Comparison of ENCODE assay signal across 1 fruit fly cellular context in the genomic region with DNA sequence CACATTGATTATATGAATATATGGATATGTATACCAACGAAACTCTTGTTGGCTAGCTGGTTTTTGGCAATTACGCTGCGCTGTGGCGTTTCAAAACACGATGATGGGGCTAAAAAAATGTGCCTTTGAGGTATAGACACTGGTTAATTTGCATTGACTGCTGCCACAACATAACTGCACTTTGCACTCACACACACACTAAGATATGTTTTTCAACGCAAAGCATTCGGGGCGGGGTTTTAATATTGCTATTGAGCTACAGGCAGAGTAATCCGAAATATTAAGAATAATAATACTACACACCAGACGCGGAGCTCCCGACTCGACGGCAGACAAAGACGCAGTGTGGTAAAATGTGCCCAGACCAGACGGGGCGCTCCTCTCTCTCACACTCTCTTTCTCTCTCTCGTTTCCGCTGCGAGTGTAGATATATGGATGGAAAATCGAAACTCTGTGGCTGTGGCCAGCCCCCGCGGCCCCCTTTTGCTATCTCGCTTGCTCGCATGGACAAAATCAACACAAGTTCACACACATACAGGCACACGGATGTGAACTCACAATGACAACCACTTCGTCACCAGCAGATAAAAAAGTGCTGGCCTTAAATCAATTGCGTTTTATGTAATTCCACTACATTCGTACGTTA.
A peak's percentile ranks its signal among the peaks of the same experiment; 100 is the strongest.
TF ChIP-seq lines count a peak whose summit lies in the region.

No protein-coding gene starts in this region.

TF ChIP-seq in whole organism, embryonic, 481 proteins besides CTCF, POLR2A, EP300 and RAD21 (continued from another document and continues in another):
- TF ChIP-seq CG7745 (tag; optimal IDR thresholded peaks at IDR 0.05; lab: Kevin White, UChicago), result no peak
- TF ChIP-seq mld (GFP tag; IDR thresholded peaks at IDR 0.05; lab: Robert Waterston, UW; ENCODE audit: partially characterized antibody), result no peak
- no peak for TF ChIP-seq CG7271 (tag; optimal IDR thresholded peaks at IDR 0.05; lab: Kevin White, UChicago)
- no peak for TF ChIP-seq ap (GFP tag; IDR thresholded peaks at IDR 0.05; lab: Robert Waterston, UW)
- TF ChIP-seq ranshi (GFP tag; IDR thresholded peaks at IDR 0.05; lab: Robert Waterston, UW), result no peak
- TF ChIP-seq aop (GFP tag; IDR thresholded peaks at IDR 0.05; lab: Robert Waterston, UW), result no peak
- no peak for TF ChIP-seq CoRest (tag; optimal IDR thresholded peaks at IDR 0.05; lab: Kevin White, UChicago)
- TF ChIP-seq ac (GFP tag; optimal IDR thresholded peaks at IDR 0.05; lab: Kevin White, UChicago), result peak; percentile 3
- peak; percentile 44 for TF ChIP-seq corto (GFP tag; optimal IDR thresholded peaks at IDR 0.05; lab: Kevin White, UChicago)
- TF ChIP-seq Doc3 (GFP tag; IDR thresholded peaks at IDR 0.05; lab: Robert Waterston, UW; ENCODE audit: partially characterized antibody), result no peak
- no peak for TF ChIP-seq CG8359 (GFP tag; optimal IDR thresholded peaks at IDR 0.05; lab: Kevin White, UChicago; ENCODE audit: borderline replicate concordance)
- no peak for TF ChIP-seq CG13123 (GFP tag; optimal IDR thresholded peaks at IDR 0.05; lab: Kevin White, UChicago)
- TF ChIP-seq sqz (GFP tag; optimal IDR thresholded peaks at IDR 0.05; lab: Kevin White, UChicago), result no peak
- TF ChIP-seq CG10654 (GFP tag; optimal IDR thresholded peaks at IDR 0.05; lab: Kevin White, UChicago), result no peak
- peak; percentile 90 for TF ChIP-seq CG1832 (GFP tag; optimal IDR thresholded peaks at IDR 0.05; lab: Kevin White, UChicago)
- no peak for TF ChIP-seq CG17328 (GFP tag; IDR thresholded peaks at IDR 0.05; lab: Robert Waterston, UW)
- no peak for TF ChIP-seq prd (optimal IDR thresholded peaks at IDR 0.05; lab: Kevin White, UChicago)
- TF ChIP-seq prd (GFP tag; IDR thresholded peaks at IDR 0.05; lab: Robert Waterston, UW), result no peak
- TF ChIP-seq ssp (GFP tag; IDR thresholded peaks at IDR 0.05; lab: Robert Waterston, UW), result no peak
- peak; percentile 58 for TF ChIP-seq lbe (GFP tag; optimal IDR thresholded peaks at IDR 0.05; lab: Kevin White, UChicago)
- no peak for TF ChIP-seq luna (GFP tag; optimal IDR thresholded peaks at IDR 0.05; lab: Kevin White, UChicago)
- TF ChIP-seq abd-A (tag; optimal IDR thresholded peaks at IDR 0.05; lab: Kevin White, UChicago), result no peak
- no peak for TF ChIP-seq CG6689 (GFP tag; IDR thresholded peaks at IDR 0.05; lab: Robert Waterston, UW)
- no peak for TF ChIP-seq Sin3A (optimal IDR thresholded peaks at IDR 0.05; lab: Kevin White, UChicago)
- TF ChIP-seq tx (GFP tag; optimal IDR thresholded peaks at IDR 0.05; lab: Kevin White, UChicago), result peak; percentile 6
- no peak for TF ChIP-seq Taf1 (GFP tag; IDR thresholded peaks at IDR 0.05; lab: Robert Waterston, UW)
- TF ChIP-seq YL-1 (GFP tag; optimal IDR thresholded peaks at IDR 0.05; lab: Kevin White, UChicago), result peak; percentile 60
- TF ChIP-seq Ssrp (tag; optimal IDR thresholded peaks at IDR 0.05; lab: Kevin White, UChicago), result no peak
- no peak for TF ChIP-seq chif (GFP tag; optimal IDR thresholded peaks at IDR 0.05; lab: Kevin White, UChicago)
- peak; percentile 17 for TF ChIP-seq fu2 (GFP tag; optimal IDR thresholded peaks at IDR 0.05; lab: Kevin White, UChicago)
- peak; percentile 9 for TF ChIP-seq repo (GFP tag; optimal IDR thresholded peaks at IDR 0.05; lab: Kevin White, UChicago)
- no peak for TF ChIP-seq cad (GFP tag; optimal IDR thresholded peaks at IDR 0.05; lab: Kevin White, UChicago)
- TF ChIP-seq CG17385 (GFP tag; optimal IDR thresholded peaks at IDR 0.05; lab: Kevin White, UChicago), result peak; percentile 32
- TF ChIP-seq gsb-n (tag; optimal IDR thresholded peaks at IDR 0.05; lab: Kevin White, UChicago), result no peak
- peak; percentile 62 for TF ChIP-seq scrt (GFP tag; optimal IDR thresholded peaks at IDR 0.05; lab: Kevin White, UChicago)
- TF ChIP-seq gro (GFP tag; optimal IDR thresholded peaks at IDR 0.05; lab: Kevin White, UChicago), result peak; percentile 66
- TF ChIP-seq Pdp1 (GFP tag; optimal IDR thresholded peaks at IDR 0.05; lab: Kevin White, UChicago), result peak; percentile 11 to 74
- no peak for TF ChIP-seq ttk (GFP tag; IDR thresholded peaks at IDR 0.05; lab: Robert Waterston, UW)
- no peak for TF ChIP-seq CG2129 (GFP tag; IDR thresholded peaks at IDR 0.05; lab: Robert Waterston, UW; ENCODE audit: partially characterized antibody)
- no peak for TF ChIP-seq MBD-R2 (GFP tag; IDR thresholded peaks at IDR 0.05; lab: Robert Waterston, UW)
- TF ChIP-seq CG4617 (GFP tag; optimal IDR thresholded peaks at IDR 0.05; lab: Kevin White, UChicago; ENCODE audit: borderline replicate concordance), result peak; percentile 3
- TF ChIP-seq CG18619 (GFP tag; optimal IDR thresholded peaks at IDR 0.05; lab: Kevin White, UChicago), result peak; percentile 5
- TF ChIP-seq Hr39 (optimal IDR thresholded peaks at IDR 0.05; lab: Kevin White, UChicago), result no peak
- TF ChIP-seq Rfx (GFP tag; IDR thresholded peaks at IDR 0.05; lab: Robert Waterston, UW), result no peak
- peak; percentile 93 to 95 for TF ChIP-seq Trl (optimal IDR thresholded peaks at IDR 0.05; lab: Kevin White, UChicago)
- peak; percentile 65 for TF ChIP-seq Trl (GFP tag; optimal IDR thresholded peaks at IDR 0.05; lab: Kevin White, UChicago)
- TF ChIP-seq CG34376 (GFP tag; optimal IDR thresholded peaks at IDR 0.05; lab: Kevin White, UChicago), result peak; percentile 96
- no peak for TF ChIP-seq slp2 (GFP tag; optimal IDR thresholded peaks at IDR 0.05; lab: Kevin White, UChicago)
- TF ChIP-seq insv (GFP tag; optimal IDR thresholded peaks at IDR 0.05; lab: Kevin White, UChicago), result peak in 1 of 2 experiments; percentile 12
- peak; percentile 27 for TF ChIP-seq Sry-δ (GFP tag; optimal IDR thresholded peaks at IDR 0.05; lab: Kevin White, UChicago)
- no peak for TF ChIP-seq zen2 (GFP tag; IDR thresholded peaks at IDR 0.05; lab: Robert Waterston, UW; ENCODE audit: partially characterized antibody)
- TF ChIP-seq Poxn (GFP tag; IDR thresholded peaks at IDR 0.05; lab: Robert Waterston, UW), result no peak
- TF ChIP-seq CG12769 (tag; optimal IDR thresholded peaks at IDR 0.05; lab: Kevin White, UChicago), result peak; percentile 80
- TF ChIP-seq vnd (GFP tag; IDR thresholded peaks at IDR 0.05; lab: Robert Waterston, UW; ENCODE audit: partially characterized antibody), result no peak
- no peak for TF ChIP-seq phol (tag; optimal IDR thresholded peaks at IDR 0.05; lab: Kevin White, UChicago)
- peak; percentile 96 for TF ChIP-seq mirr (GFP tag; optimal IDR thresholded peaks at IDR 0.05; lab: Kevin White, UChicago)
- no peak for TF ChIP-seq CG2199 (GFP tag; IDR thresholded peaks at IDR 0.05; lab: Robert Waterston, UW)
- no peak for TF ChIP-seq dati (GFP tag; IDR thresholded peaks at IDR 0.05; lab: Robert Waterston, UW)
- TF ChIP-seq Dip3 (GFP tag; optimal IDR thresholded peaks at IDR 0.05; lab: Kevin White, UChicago), result no peak
- peak; percentile 41 for TF ChIP-seq CG17359 (tag; optimal IDR thresholded peaks at IDR 0.05; lab: Kevin White, UChicago)
- peak; percentile 25 for TF ChIP-seq lilli (GFP tag; optimal IDR thresholded peaks at IDR 0.05; lab: Kevin White, UChicago)
- TF ChIP-seq zfh1 (GFP tag; IDR thresholded peaks at IDR 0.05; lab: Robert Waterston, UW), result no peak
- TF ChIP-seq Bgb (GFP tag; IDR thresholded peaks at IDR 0.05; lab: Robert Waterston, UW; ENCODE audit: partially characterized antibody), result no peak
- TF ChIP-seq NC2β (GFP tag; optimal IDR thresholded peaks at IDR 0.05; lab: Kevin White, UChicago), result peak; percentile 44
- TF ChIP-seq gcm (GFP tag; optimal IDR thresholded peaks at IDR 0.05; lab: Kevin White, UChicago), result peak; percentile 68
- no peak for TF ChIP-seq crc (GFP tag; optimal IDR thresholded peaks at IDR 0.05; lab: Kevin White, UChicago)
- TF ChIP-seq CG7357 (GFP tag; IDR thresholded peaks at IDR 0.05; lab: Robert Waterston, UW), result no peak
- TF ChIP-seq ftz-f1 (GFP tag; optimal IDR thresholded peaks at IDR 0.05; lab: Kevin White, UChicago), result peak; percentile 97
- no peak for TF ChIP-seq trem (tag; optimal IDR thresholded peaks at IDR 0.05; lab: Kevin White, UChicago)
- no peak for TF ChIP-seq slbo (GFP tag; IDR thresholded peaks at IDR 0.05; lab: Robert Waterston, UW)
- peak; percentile 81 for TF ChIP-seq CG7987 (GFP tag; optimal IDR thresholded peaks at IDR 0.05; lab: Kevin White, UChicago)
- TF ChIP-seq CG4730 (GFP tag; IDR thresholded peaks at IDR 0.05; lab: Robert Waterston, UW), result no peak
- no peak for TF ChIP-seq danr (GFP tag; IDR thresholded peaks at IDR 0.05; lab: Robert Waterston, UW)
- TF ChIP-seq fd102C (GFP tag; optimal IDR thresholded peaks at IDR 0.05; lab: Kevin White, UChicago), result no peak
- TF ChIP-seq CG6683 (GFP tag; optimal IDR thresholded peaks at IDR 0.05; lab: Kevin White, UChicago), result no peak
- TF ChIP-seq ems (GFP tag; optimal IDR thresholded peaks at IDR 0.05; lab: Kevin White, UChicago), result no peak
- TF ChIP-seq CG4820 (GFP tag; optimal IDR thresholded peaks at IDR 0.05; lab: Kevin White, UChicago), result no peak
- no peak for TF ChIP-seq CG4424 (GFP tag; optimal IDR thresholded peaks at IDR 0.05; lab: Kevin White, UChicago)
- no peak for TF ChIP-seq CG3065 (GFP tag; optimal IDR thresholded peaks at IDR 0.05; lab: Kevin White, UChicago)
- peak; percentile 80 for TF ChIP-seq CG13296 (GFP tag; optimal IDR thresholded peaks at IDR 0.05; lab: Kevin White, UChicago)
- TF ChIP-seq CG12744 (GFP tag; optimal IDR thresholded peaks at IDR 0.05; lab: Kevin White, UChicago), result peak; percentile 38
- TF ChIP-seq cwo (GFP tag; optimal IDR thresholded peaks at IDR 0.05; lab: Kevin White, UChicago), result peak; percentile 13
- no peak for TF ChIP-seq CG18764 (GFP tag; optimal IDR thresholded peaks at IDR 0.05; lab: Kevin White, UChicago)
- no peak for TF ChIP-seq slou (GFP tag; optimal IDR thresholded peaks at IDR 0.05; lab: Kevin White, UChicago)
- TF ChIP-seq jigr1 (GFP tag; IDR thresholded peaks at IDR 0.05; lab: Robert Waterston, UW), result no peak
- TF ChIP-seq CG18262 (tag; optimal IDR thresholded peaks at IDR 0.05; lab: Kevin White, UChicago), result no peak
- no peak for TF ChIP-seq CG11456 (GFP tag; IDR thresholded peaks at IDR 0.05; lab: Robert Waterston, UW)
- no peak for TF ChIP-seq CG9215 (GFP tag; IDR thresholded peaks at IDR 0.05; lab: Robert Waterston, UW)
- TF ChIP-seq Hmx (GFP tag; optimal IDR thresholded peaks at IDR 0.05; lab: Kevin White, UChicago), result no peak
- TF ChIP-seq sisA (GFP tag; IDR thresholded peaks at IDR 0.05; lab: Robert Waterston, UW), result no peak
- peak; percentile 97 for TF ChIP-seq cg (GFP tag; optimal IDR thresholded peaks at IDR 0.05; lab: Kevin White, UChicago)
- TF ChIP-seq Rx (GFP tag; IDR thresholded peaks at IDR 0.05; lab: Robert Waterston, UW), result no peak
- TF ChIP-seq dmrt99B (tag; optimal IDR thresholded peaks at IDR 0.05; lab: Kevin White, UChicago), result no peak
- no peak for TF ChIP-seq twi (tag; optimal IDR thresholded peaks at IDR 0.05; lab: Kevin White, UChicago)
- peak; percentile 52 for TF ChIP-seq Jarid2 (GFP tag; optimal IDR thresholded peaks at IDR 0.05; lab: Kevin White, UChicago)
- peak; percentile 24 for TF ChIP-seq ATbp (GFP tag; optimal IDR thresholded peaks at IDR 0.05; lab: Kevin White, UChicago)
- TF ChIP-seq CG3163 (GFP tag; optimal IDR thresholded peaks at IDR 0.05; lab: Kevin White, UChicago), result peak; percentile 54
- peak; percentile 4 for TF ChIP-seq Ets97D (GFP tag; optimal IDR thresholded peaks at IDR 0.05; lab: Kevin White, UChicago)
- no peak for TF ChIP-seq tup (GFP tag; optimal IDR thresholded peaks at IDR 0.05; lab: Kevin White, UChicago)
- TF ChIP-seq CG3281 (GFP tag; optimal IDR thresholded peaks at IDR 0.05; lab: Kevin White, UChicago), result peak; percentile 63
- TF ChIP-seq CG16779 (GFP tag; IDR thresholded peaks at IDR 0.05; lab: Robert Waterston, UW), result no peak
- TF ChIP-seq unc-4 (GFP tag; IDR thresholded peaks at IDR 0.05; lab: Robert Waterston, UW; ENCODE audit: partially characterized antibody), result no peak
- TF ChIP-seq mam (GFP tag; optimal IDR thresholded peaks at IDR 0.05; lab: Kevin White, UChicago), result peak; percentile 21
- no peak for TF ChIP-seq Oaz (GFP tag; IDR thresholded peaks at IDR 0.05; lab: Robert Waterston, UW)
- TF ChIP-seq CG1792 (GFP tag; optimal IDR thresholded peaks at IDR 0.05; lab: Kevin White, UChicago), result peak; percentile 5
- TF ChIP-seq CG17186 (GFP tag; optimal IDR thresholded peaks at IDR 0.05; lab: Kevin White, UChicago), result peak; percentile 26
- TF ChIP-seq klu (GFP tag; IDR thresholded peaks at IDR 0.05; lab: Robert Waterston, UW), result no peak
- peak; percentile 51 for TF ChIP-seq sd (tag; optimal IDR thresholded peaks at IDR 0.05; lab: Kevin White, UChicago)
- no peak for TF ChIP-seq H15 (GFP tag; IDR thresholded peaks at IDR 0.05; lab: Robert Waterston, UW)
- no peak for TF ChIP-seq CG17612 (GFP tag; IDR thresholded peaks at IDR 0.05; lab: Robert Waterston, UW)
- TF ChIP-seq Dref (GFP tag; IDR thresholded peaks at IDR 0.05; lab: Robert Waterston, UW), result no peak
- TF ChIP-seq Spps (tag; optimal IDR thresholded peaks at IDR 0.05; lab: Kevin White, UChicago), result no peak
- peak; percentile 44 for TF ChIP-seq schlank (tag; optimal IDR thresholded peaks at IDR 0.05; lab: Kevin White, UChicago)
- TF ChIP-seq Vsx1 (GFP tag; optimal IDR thresholded peaks at IDR 0.05; lab: Kevin White, UChicago), result peak; percentile 24
- TF ChIP-seq Ravus (GFP tag; IDR thresholded peaks at IDR 0.05; lab: Robert Waterston, UW), result no peak
- peak; percentile 79 for TF ChIP-seq kni (GFP tag; optimal IDR thresholded peaks at IDR 0.05; lab: Kevin White, UChicago)
- TF ChIP-seq salm (tag; optimal IDR thresholded peaks at IDR 0.05; lab: Kevin White, UChicago), result no peak
- TF ChIP-seq CrebB (tag; optimal IDR thresholded peaks at IDR 0.05; lab: Kevin White, UChicago), result peak; percentile 68
- no peak for TF ChIP-seq oc (tag; optimal IDR thresholded peaks at IDR 0.05; lab: Kevin White, UChicago)
- peak; percentile 21 for TF ChIP-seq CG2120 (GFP tag; optimal IDR thresholded peaks at IDR 0.05; lab: Kevin White, UChicago)
- no peak for TF ChIP-seq Ada2b (GFP tag; IDR thresholded peaks at IDR 0.05; lab: Robert Waterston, UW)
- TF ChIP-seq CG5245 (GFP tag; optimal IDR thresholded peaks at IDR 0.05; lab: Kevin White, UChicago), result no peak
- TF ChIP-seq CG15269 (tag; optimal IDR thresholded peaks at IDR 0.05; lab: Kevin White, UChicago), result peak; percentile 4
- TF ChIP-seq Awh (GFP tag; IDR thresholded peaks at IDR 0.05; lab: Robert Waterston, UW), result no peak
- TF ChIP-seq fd3F (GFP tag; optimal IDR thresholded peaks at IDR 0.05; lab: Kevin White, UChicago), result no peak
- no peak for TF ChIP-seq CG14710 (tag; optimal IDR thresholded peaks at IDR 0.05; lab: Kevin White, UChicago)
- TF ChIP-seq ind (GFP tag; optimal IDR thresholded peaks at IDR 0.05; lab: Kevin White, UChicago), result no peak
- no peak for TF ChIP-seq CG32767 (GFP tag; IDR thresholded peaks at IDR 0.05; lab: Robert Waterston, UW)
- no peak for TF ChIP-seq CG9932 (GFP tag; IDR thresholded peaks at IDR 0.05; lab: Robert Waterston, UW)
- TF ChIP-seq CG3726 (GFP tag; IDR thresholded peaks at IDR 0.05; lab: Robert Waterston, UW), result no peak
